Worm (Caenorhabditis elegans) whole organism, late embryonic: Measurements from ENCODE around the gene srxa-14.

Source experiments
- F13H6.1 ChIP-seq: sonication (generic microtip); optimal IDR thresholded peaks from 2 replicates; lab custom pipeline; 2016; ENCODE audit warnings: missing genetic modification characterization, missing compliant biosample characterization
- ama-1 ChIP-seq: fragments of 150-350 bp; optimal IDR thresholded peaks from 2 replicates; lab custom pipeline; 2014
- ceh-18 ChIP-seq: sonication (generic microtip); optimal IDR thresholded peaks from 2 replicates; lab custom pipeline; 2016; ENCODE audit warnings: missing genetic modification characterization, missing compliant biosample characterization
- ceh-30 ChIP-seq: fragments of 150-350 bp; optimal IDR thresholded peaks from 2 replicates; lab custom pipeline; 2014; ENCODE audit warnings: missing biosample characterization, missing genetic modification characterization
- dve-1 ChIP-seq: sonication (generic microtip); optimal IDR thresholded peaks from 2 replicates; lab custom pipeline; 2017; ENCODE audit warnings: antibody characterized with exemption, mild to moderate bottlenecking, missing genetic modification characterization, missing compliant biosample characterization
- elt-2 ChIP-seq: sonication (generic microtip); optimal IDR thresholded peaks from 2 replicates; lab custom pipeline; 2016; ENCODE audit warnings: missing genetic modification reagents, missing genetic modification characterization, missing compliant biosample characterization
- hlh-6 ChIP-seq: sonication (generic microtip); optimal IDR thresholded peaks from 2 replicates; lab custom pipeline; 2016; ENCODE audit warnings: missing genotype, missing genetic modification characterization, missing compliant biosample characterization
- lin-11 ChIP-seq: fragments of 200-800 bp; sonication (Bioruptor generic); optimal IDR thresholded peaks from 2 replicates; lab custom pipeline; 2018; ENCODE audit warnings: mild to moderate bottlenecking, missing genetic modification characterization, missing compliant biosample characterization
- madf-2 ChIP-seq: sonication (generic microtip); optimal IDR thresholded peaks from 2 replicates; lab custom pipeline; 2017; ENCODE audit warnings: missing genetic modification characterization, missing compliant biosample characterization
- nhr-11 ChIP-seq: fragments of 150-350 bp; optimal IDR thresholded peaks from 2 replicates; lab custom pipeline; 2014; ENCODE audit warnings: missing biosample characterization, missing genetic modification characterization
- odd-2 ChIP-seq: sonication (generic microtip); optimal IDR thresholded peaks from 2 replicates; lab custom pipeline; 2017; ENCODE audit warnings: antibody characterized with exemption, mild to moderate bottlenecking, missing genetic modification characterization, missing compliant biosample characterization
- sox-4 ChIP-seq: sonication (generic microtip); optimal IDR thresholded peaks from 2 replicates; lab custom pipeline; 2017; ENCODE audit warnings: mild to moderate bottlenecking, missing genetic modification characterization, inconsistent platforms, missing compliant biosample characterization
- tbx-7 ChIP-seq: sonication (generic microtip); optimal IDR thresholded peaks from 2 replicates; lab custom pipeline; 2016; ENCODE audit warnings: missing genotype, missing genetic modification characterization, missing compliant biosample characterization
- unc-42 ChIP-seq: sonication (generic microtip); optimal IDR thresholded peaks from 2 replicates; lab custom pipeline; 2016; ENCODE audit warnings: missing genotype, missing genetic modification characterization, missing compliant biosample characterization

DNA sequence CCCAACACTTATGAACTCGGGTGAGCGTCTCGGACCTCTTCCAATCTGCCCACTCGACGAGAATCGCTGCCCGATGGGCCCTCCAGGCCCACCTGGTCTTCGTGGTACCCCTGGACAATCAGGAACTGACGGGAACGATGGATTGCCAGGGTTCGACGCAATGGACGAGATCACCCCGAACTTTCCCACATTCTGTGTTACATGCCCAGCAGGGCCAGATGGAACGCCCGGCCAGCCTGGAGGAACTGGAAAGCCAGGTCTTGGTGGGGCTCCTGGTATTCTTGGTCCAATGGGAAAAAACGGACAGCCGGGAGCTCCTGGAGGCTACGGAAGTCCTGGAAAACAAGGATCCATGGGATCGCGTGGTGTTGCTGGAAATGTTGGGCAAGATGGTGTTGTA lies 38.7 kb upstream of the srxa-14 start:
- TF ChIP-seq ama-1 (lab: Kevin White, UChicago) (no peak), sox-4 (tag; lab: Kevin White, UChicago) (no peak), ceh-18 (tag; lab: Kevin White, UChicago) (no peak), tbx-7 (no peak), lin-11 (no peak), F13H6.1 (tag; lab: Kevin White, UChicago) (no peak), dve-1 (tag; lab: Kevin White, UChicago) (no peak), hlh-6 (tag; lab: Kevin White, UChicago) (no peak), elt-2 (tag; lab: Kevin White, UChicago) (no peak), nhr-11 (tag; lab: Kevin White, UChicago) (no peak), unc-42 (tag; lab: Kevin White, UChicago) (no peak), ceh-30 (no peak), odd-2 (tag; lab: Kevin White, UChicago) (no peak), madf-2 (tag; lab: Kevin White, UChicago) (no peak)
